Fruit fly (Drosophila melanogaster) whole organism, pupa: ENCODE measurements around the gene DAAM.

Experiments used
- CG13204 ChIP-seq: fragments of 200-800 bp; sonication (Bioruptor generic); optimal IDR thresholded peaks from 2 replicates; lab custom pipeline; 2018; ENCODE audit warnings: missing biosample characterization, mild to moderate bottlenecking, missing genetic modification characterization, moderate library complexity
- EcR ChIP-seq: fragments of 200-800 bp; sonication (Bioruptor generic); optimal IDR thresholded peaks from 3 replicates; lab custom pipeline; 2019; ENCODE audit warnings: missing biosample characterization, missing genetic modification characterization, mild to moderate bottlenecking, moderate library complexity, missing genetic modification reagents
- Ets98B ChIP-seq: fragments of 200-800 bp; sonication (Bioruptor generic); IDR thresholded peaks from 2 replicates; pipeline ENCODE4 v1.3.6; 2022; ENCODE audit warnings: missing biosample characterization, missing genetic modification characterization
- Pif1A ChIP-seq: fragments of 200-800 bp; sonication (Bioruptor generic); optimal IDR thresholded peaks from 3 replicates; lab custom pipeline; 2016; ENCODE audit warnings: missing biosample characterization, missing genetic modification characterization
- Snoo ChIP-seq: fragments of 200-800 bp; sonication (Bioruptor generic); optimal IDR thresholded peaks from 3 replicates; lab custom pipeline; 2017; ENCODE audit warnings: missing biosample characterization, mild to moderate bottlenecking, missing genetic modification characterization, inconsistent platforms

DNA sequence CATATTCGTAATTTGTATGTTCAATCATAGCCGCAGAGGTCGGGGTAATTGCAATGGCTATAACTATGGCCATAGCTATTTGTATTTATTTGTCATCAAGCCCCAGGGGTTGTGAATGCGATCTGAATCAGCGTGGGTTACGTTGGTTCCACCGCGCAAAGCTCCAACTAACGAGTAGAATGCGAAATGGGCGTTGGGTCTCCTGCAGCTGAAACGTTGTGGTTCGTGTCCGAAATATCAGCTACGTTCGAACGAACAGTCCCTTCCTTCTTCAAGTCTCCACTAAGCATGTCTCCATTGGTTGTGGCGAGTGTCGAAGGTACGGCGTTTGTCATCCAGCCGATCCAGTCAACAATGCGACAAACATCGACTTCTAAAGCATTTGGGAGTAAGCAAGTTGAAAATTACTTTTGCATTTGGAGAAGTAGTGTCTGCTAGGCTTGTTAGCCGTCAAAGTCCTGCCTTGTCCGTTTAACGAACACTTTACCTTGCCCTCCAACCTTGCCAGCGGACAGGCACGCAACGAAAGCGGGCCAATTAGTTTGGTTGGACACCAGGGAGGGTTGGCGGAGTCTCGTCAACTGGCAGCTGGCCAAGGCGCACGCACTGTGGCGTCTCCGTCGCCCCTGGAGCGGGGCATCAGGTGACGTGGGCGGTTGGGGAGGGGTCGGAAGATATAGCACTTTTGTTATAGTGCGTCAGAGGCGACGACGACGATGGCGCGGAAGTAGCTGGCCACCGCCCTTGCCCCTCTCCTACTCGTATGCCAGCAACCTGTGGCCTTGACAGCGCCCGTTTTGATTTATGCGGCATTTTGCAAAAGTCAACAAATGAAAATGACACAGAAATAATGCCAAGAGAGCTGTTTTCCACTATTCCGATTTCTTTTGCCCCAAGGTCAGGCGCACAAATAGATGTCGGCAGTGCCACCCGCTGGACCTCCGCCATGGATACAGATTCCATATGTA is 35.0 kb downstream of the DAAM start, which contains the start of gene CG32812:
- TF ChIP-seq Snoo (tag; lab: Kevin White, UChicago) (no peak), EcR (GFP tag; lab: Kevin White, UChicago) (no peak), Ets98B (no peak), CG13204 (GFP tag; lab: Kevin White, UChicago) (no peak), Pif1A (no peak)
